Worm (Caenorhabditis elegans) whole organism, L4/young adult: ENCODE data around the gene unc-77.

Experiments used
- W03F9.2 ChIP-seq: fragments of 150-350 bp; optimal IDR thresholded peaks from 2 replicates; lab custom pipeline; 2014; ENCODE audit warnings: missing biosample characterization, missing genetic modification characterization
- dao-5 ChIP-seq: sonication (generic microtip); optimal IDR thresholded peaks from 2 replicates; lab custom pipeline; 2016; ENCODE audit warnings: missing genotype, missing genetic modification characterization, moderate library complexity, missing compliant biosample characterization
- him-1 ChIP-seq: sonication (generic microtip); optimal IDR thresholded peaks from 2 replicates; lab custom pipeline; 2016; ENCODE audit warnings: missing genotype, missing genetic modification reagents, missing genetic modification characterization, missing compliant biosample characterization

Gene unc-77

DNA sequence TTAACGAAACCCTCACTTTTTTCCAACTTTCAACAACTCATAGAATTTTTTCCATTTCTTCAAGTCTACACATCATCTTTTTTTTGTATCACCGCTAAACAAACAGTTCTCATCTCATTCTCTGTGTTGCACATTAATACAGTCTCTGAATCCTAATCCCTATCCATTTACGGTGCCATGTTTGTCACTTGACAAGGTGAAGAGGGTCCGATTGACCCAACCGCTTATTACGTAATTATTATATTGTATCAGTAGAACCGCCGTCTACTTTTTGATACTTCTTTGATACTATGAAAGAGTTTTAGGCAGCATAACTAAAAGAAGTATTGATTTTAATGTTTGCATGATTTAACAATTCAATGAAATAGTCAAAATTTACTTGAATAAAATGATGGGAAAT, 49.0 kb downstream of the unc-77 start:
- TF ChIP-seq dao-5 (tag; lab: Kevin White, UChicago), result no peak
- no peak for TF ChIP-seq him-1 (tag; lab: Kevin White, UChicago)
- TF ChIP-seq W03F9.2 (tag; lab: Kevin White, UChicago), result no peak

DNA sequence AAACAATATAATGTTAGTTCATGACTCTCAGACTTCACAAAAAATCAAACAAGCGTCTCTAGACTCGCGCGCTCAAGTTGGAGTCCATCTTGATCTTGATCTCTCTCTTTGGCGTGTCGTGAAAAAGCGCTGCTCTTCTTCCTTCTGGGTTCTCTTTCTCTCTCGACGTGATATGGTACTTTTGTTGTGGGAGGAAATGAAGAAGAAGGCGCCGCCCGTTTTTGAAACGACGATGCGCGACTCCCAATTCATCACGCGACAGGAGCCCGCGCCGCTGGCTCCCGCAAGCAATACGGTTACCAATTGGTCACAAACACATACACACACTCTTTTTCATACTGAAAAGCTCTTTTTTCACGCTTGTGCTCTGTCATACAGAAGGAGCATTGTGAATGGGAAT, 53.2 kb downstream of the unc-77 start:
- TF ChIP-seq him-1 (tag; lab: Kevin White, UChicago), result no peak
- no peak for TF ChIP-seq dao-5 (tag; lab: Kevin White, UChicago)
- TF ChIP-seq W03F9.2 (tag; lab: Kevin White, UChicago), result no peak

DNA sequence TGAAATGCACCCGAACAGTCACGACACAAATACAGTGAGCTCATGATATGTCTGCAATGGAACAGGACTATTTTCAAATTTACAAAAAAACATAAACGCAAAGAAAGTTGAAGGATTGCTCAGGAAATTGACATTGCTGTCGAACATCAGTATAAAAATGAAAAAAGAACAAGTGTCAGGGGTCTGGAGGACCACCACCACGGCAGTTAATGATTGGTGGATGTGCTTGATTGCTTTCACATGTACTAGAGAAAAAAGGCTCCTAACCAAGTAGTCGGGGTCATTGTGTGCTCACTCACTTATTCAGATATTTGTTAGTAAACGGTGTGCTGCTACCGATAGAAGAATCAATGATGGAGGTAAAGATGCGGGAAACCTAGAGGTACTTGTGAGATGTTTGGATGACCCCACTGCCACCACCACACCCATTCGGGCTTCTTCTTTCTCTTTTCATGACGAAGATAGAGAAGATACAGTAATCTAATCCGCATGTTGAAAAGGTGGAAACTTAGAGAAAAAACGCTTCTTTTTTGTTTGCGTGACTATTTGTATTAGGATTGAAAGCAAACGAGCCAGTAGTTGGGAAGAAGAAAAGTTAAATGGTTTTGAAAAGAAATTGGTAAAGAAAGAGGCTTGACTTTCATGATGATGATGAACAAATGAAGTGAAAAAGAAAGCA, 56.3 kb downstream of the unc-77 start, which contains the start of gene M03D4.4:
Gene M03D4.4 (minus strand): TSS at position 51 of the 679 bp plus-strand sequence.
- TF ChIP-seq him-1 (tag; lab: Kevin White, UChicago) (no peak), dao-5 (tag; lab: Kevin White, UChicago) (no peak), W03F9.2 (tag; lab: Kevin White, UChicago) (no peak)

ce11 chrIV:6117741-6118265, 65.9 kb downstream of the unc-77 start, which contains the start of gene zen-4:
TSS of gene zen-4 (plus strand) at chrIV:6118215.
- no peak for TF ChIP-seq dao-5 (tag; lab: Kevin White, UChicago)
- TF ChIP-seq W03F9.2 (tag; lab: Kevin White, UChicago), result peak; percentile 59

ce11 chrIV:6112291-6112690, 71.4 kb downstream of the unc-77 start, which contains the start of gene M03D4.3:
TSS of gene M03D4.3 (minus strand) at chrIV:6112391.
- no peak for TF ChIP-seq him-1 (tag; lab: Kevin White, UChicago)
- TF ChIP-seq W03F9.2 (tag; lab: Kevin White, UChicago), result no peak
- TF ChIP-seq dao-5 (tag; lab: Kevin White, UChicago), result no peak

DNA sequence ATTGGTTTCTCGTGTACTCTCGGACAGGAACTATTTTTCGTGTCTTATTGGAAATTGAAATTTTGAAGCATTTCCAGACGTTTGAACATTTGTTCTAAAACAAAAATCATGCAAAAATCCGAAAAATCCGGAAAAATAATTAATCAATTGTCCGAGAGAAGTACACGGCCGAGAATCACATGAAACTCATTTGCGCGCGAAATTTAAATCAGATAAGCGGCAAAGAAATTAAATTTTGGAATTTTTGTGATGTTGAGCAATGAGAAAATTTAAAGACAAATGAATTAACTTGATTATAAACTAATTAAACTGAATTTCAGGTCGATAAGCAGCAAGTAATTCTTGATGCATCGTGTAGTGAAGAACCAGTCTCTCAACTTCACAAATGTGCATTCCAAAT, 75.0 kb downstream of the unc-77 start:
- TF ChIP-seq dao-5 (tag; lab: Kevin White, UChicago) (no peak), W03F9.2 (tag; lab: Kevin White, UChicago) (no peak), him-1 (tag; lab: Kevin White, UChicago) (no peak)
